Worm (Caenorhabditis elegans): ENCODE data around the gene K08D10.14.
"Not testable (repeated sequence)": the region's sequence is repeated elsewhere in the genome, so short reads cannot be mapped to it uniquely, and the experiment has no call there.

The K08D10.14 gene

ce11 chrIV:4139022-4139421 is 15.7 kb upstream of the K08D10.14 start, which contains the start of gene F49F1.10:
TSS of gene F49F1.10 (minus strand) at chrIV:4139122.
- TF ChIP-seq pha-4 (GFP tag; IDR thresholded peaks at IDR 0.05), result no peak
- TF ChIP-seq pha-4 (tag; optimal IDR thresholded peaks at IDR 0.05), result no peak
- TF ChIP-seq zag-1 (tag; optimal IDR thresholded peaks at IDR 0.05), result no peak
- TF ChIP-seq ceh-44 (GFP tag; IDR thresholded peaks at IDR 0.05), result no peak
- no peak for TF ChIP-seq aha-1 (tag)
- no peak for TF ChIP-seq hlh-11 (tag; optimal IDR thresholded peaks at IDR 0.05)
- TF ChIP-seq daf-8 (GFP tag; IDR thresholded peaks at IDR 0.05), result no peak
- no peak for TF ChIP-seq nhr-102 (tag; optimal IDR thresholded peaks at IDR 0.05)
- TF ChIP-seq dve-1 (tag; optimal IDR thresholded peaks at IDR 0.05; ENCODE audit: insufficient read depth), result no peak
- TF ChIP-seq hif-1 (tag; optimal IDR thresholded peaks at IDR 0.05), result no peak
- no peak for TF ChIP-seq fos-1 (tag; optimal IDR thresholded peaks at IDR 0.05)
- TF ChIP-seq ztf-7 (tag; optimal IDR thresholded peaks at IDR 0.05), result no peak
- no peak for TF ChIP-seq mes-2 (tag; optimal IDR thresholded peaks at IDR 0.05; ENCODE audit: poor library complexity, severe bottlenecking)

ce11 chrIV:4140265-4140664 is 14.5 kb upstream of the K08D10.14 start, which contains the start of gene F49F1.18:
TSS of gene F49F1.18 (minus strand) at chrIV:4140365.
- TF ChIP-seq dpl-1 (GFP tag; optimal IDR thresholded peaks at IDR 0.05), result no peak
- TF ChIP-seq ztf-11 (tag; optimal IDR thresholded peaks at IDR 0.05), result no peak
- no peak for TF ChIP-seq zip-2 (tag; optimal IDR thresholded peaks at IDR 0.05)
- no peak for TF ChIP-seq F37D6.2 (tag; optimal IDR thresholded peaks at IDR 0.05)
- no peak for TF ChIP-seq nhr-77 (tag; optimal IDR thresholded peaks at IDR 0.05)
- TF ChIP-seq nhr-237 (tag; optimal IDR thresholded peaks at IDR 0.05), result no peak
- no peak for TF ChIP-seq Y105C5A.15 (GFP tag; IDR thresholded peaks at IDR 0.05)
- TF ChIP-seq ctbp-1 (GFP tag; IDR thresholded peaks at IDR 0.05), result no peak
- TF ChIP-seq spr-3 (GFP tag; optimal IDR thresholded peaks at IDR 0.05), result no peak
- no peak for TF ChIP-seq php-3 (GFP tag; IDR thresholded peaks at IDR 0.05)
- no peak for TF ChIP-seq hif-1 (tag; optimal IDR thresholded peaks at IDR 0.05)
- no peak for TF ChIP-seq nhr-111 (GFP tag; optimal IDR thresholded peaks at IDR 0.05)
- TF ChIP-seq T26A8.4 (GFP tag; IDR thresholded peaks at IDR 0.05), result no peak

- TF ChIP-seq nhr-102 (tag; optimal IDR thresholded peaks at IDR 0.05) (no peak), zip-11 (GFP tag; IDR thresholded peaks at IDR 0.05) (no peak), spr-1 (tag; optimal IDR thresholded peaks at IDR 0.05) (no peak), D1046.2 (GFP tag; IDR thresholded peaks at IDR 0.05) (no peak), Y75B8A.6 (GFP tag; IDR thresholded peaks at IDR 0.05) (no peak), mep-1 (tag; optimal IDR thresholded peaks at IDR 0.05) (no peak), ZK337.2 (GFP tag; IDR thresholded peaks at IDR 0.05) (no peak), gei-8 (GFP tag; optimal IDR thresholded peaks at IDR 0.05) (no peak), ztf-11 (tag; optimal IDR thresholded peaks at IDR 0.05) (no peak), ceh-44 (GFP tag; IDR thresholded peaks at IDR 0.05) (no peak), T26A8.4 (GFP tag; IDR thresholded peaks at IDR 0.05) (no peak), daf-12 (tag; optimal IDR thresholded peaks at IDR 0.05) (no peak), arid-1 (GFP tag; conservative IDR thresholded peaks at IDR 0.05) (no peak), lim-7 (GFP tag; IDR thresholded peaks at IDR 0.05) (no peak), ceh-28 (tag; optimal IDR thresholded peaks at IDR 0.05) (no peak)
Measured at ce11 chrIV:4141311-4141710, 13.4 kb upstream of the K08D10.14 start, which contains the start of gene F49F1.11. TSS of gene F49F1.11 (minus strand) at chrIV:4141411.

- TF ChIP-seq pqm-1 (tag; optimal IDR thresholded peaks at IDR 0.05); mep-1 (tag; optimal IDR thresholded peaks at IDR 0.05); php-3 (GFP tag; IDR thresholded peaks at IDR 0.05): not testable (repeated sequence)
Measured at ce11 chrIV:4142986-4143385, 11.8 kb upstream of the K08D10.14 start, which contains the start of gene F49F1.12. TSS of gene F49F1.12 (minus strand) at chrIV:4143086.

All from whole organism, L4 larva.